Worm (Caenorhabditis elegans) whole organism, young adult: ENCODE data around the gene F48G7.4.

Experiments
- B0019.2 ChIP-seq: fragments of 200-800 bp; sonication (Bioruptor generic); conservative IDR thresholded peaks from 2 replicates; pipeline ENCODE4 v1.3.6; 2022; ENCODE audit warnings: missing genetic modification reagents, missing genetic modification characterization, missing compliant biosample characterization
- B0035.1 ChIP-seq: sonication (generic microtip); optimal IDR thresholded peaks from 2 replicates; lab custom pipeline; 2016; ENCODE audit warnings: missing genetic modification characterization, mild to moderate bottlenecking, missing compliant biosample characterization, missing genotype, missing genetic modification reagents
- B0261.1 ChIP-seq: sonication (generic microtip); optimal IDR thresholded peaks from 2 replicates; lab custom pipeline; 2016; ENCODE audit warnings: mild to moderate bottlenecking, missing genetic modification characterization, moderate library complexity, missing compliant biosample characterization
- B0336.3 ChIP-seq: fragments of 200-800 bp; sonication (Bioruptor generic); IDR thresholded peaks from 2 replicates; pipeline ENCODE4 v1.3.6; 2022; ENCODE audit warnings: missing genetic modification characterization, missing compliant biosample characterization
- C17E4.6 ChIP-seq: fragments of 200-800 bp; sonication (Bioruptor generic); IDR thresholded peaks from 2 replicates; pipeline ENCODE4 v1.3.6; 2022; ENCODE audit warnings: missing genetic modification reagents, missing genetic modification characterization, missing compliant biosample characterization
- D2030.7 ChIP-seq: fragments of 200-800 bp; sonication (Bioruptor generic); IDR thresholded peaks from 2 replicates; pipeline ENCODE4 v1.3.6; 2022; ENCODE audit warnings: missing genetic modification reagents, missing genetic modification characterization, missing compliant biosample characterization
- F37B4.10 ChIP-seq: fragments of 200-800 bp; sonication (Bioruptor generic); IDR thresholded peaks from 2 replicates; pipeline ENCODE4 v1.3.6; 2022; ENCODE audit warnings: missing genetic modification characterization, missing compliant biosample characterization
- K11D2.4 ChIP-seq: fragments of 200-800 bp; sonication (Bioruptor generic); IDR thresholded peaks from 2 replicates; pipeline ENCODE4 v1.3.6; 2022; ENCODE audit warnings: missing genetic modification reagents, missing genetic modification characterization, missing compliant biosample characterization
- K12H6.12 ChIP-seq: fragments of 200-800 bp; sonication (Bioruptor generic); optimal IDR thresholded peaks from 2 replicates; lab custom pipeline; 2018; ENCODE audit warnings: mild to moderate bottlenecking, missing genetic modification characterization, missing compliant biosample characterization
- T26A5.8 ChIP-seq: sonication (generic microtip); optimal IDR thresholded peaks from 2 replicates; lab custom pipeline; 2016; ENCODE audit warnings: missing genetic modification characterization, missing compliant biosample characterization
- Y53F4B.3 ChIP-seq: fragments of 200-800 bp; sonication (Bioruptor generic); IDR thresholded peaks from 2 replicates; pipeline ENCODE4 v1.3.6; 2022; ENCODE audit warnings: missing genetic modification reagents, missing genetic modification characterization, missing compliant biosample characterization
- Y53G8AR.9 ChIP-seq: fragments of 200-800 bp; sonication (Bioruptor generic); conservative IDR thresholded peaks from 2 replicates; pipeline ENCODE4 v1.3.6; 2022; ENCODE audit warnings: missing genetic modification reagents, missing genetic modification characterization, missing compliant biosample characterization
- ama-1 ChIP-seq, 3 experiments: fragments of 150-350 bp in 1 of 3; sonication (generic microtip) in 2 of 3; optimal IDR thresholded peaks; 2 replicates each; lab custom pipeline; 2014 to 2018; ENCODE audit warnings: missing biosample characterization in 2 of 3, missing genetic modification characterization in 2 of 3, missing genetic modification reagents in 2 of 3
- atf-7 ChIP-seq: sonication (generic microtip); optimal IDR thresholded peaks from 2 replicates; lab custom pipeline; 2017; ENCODE audit warnings: mild to moderate bottlenecking, missing genetic modification characterization, missing compliant biosample characterization
- attf-5 ChIP-seq: fragments of 200-800 bp; sonication (Bioruptor generic); optimal IDR thresholded peaks from 2 replicates; lab custom pipeline; 2018; ENCODE audit warnings: mild to moderate bottlenecking, missing genetic modification characterization, missing compliant biosample characterization
- ccch-3 ChIP-seq: fragments of 200-800 bp; sonication (Bioruptor generic); optimal IDR thresholded peaks from 2 replicates; lab custom pipeline; 2018; ENCODE audit warnings: mild to moderate bottlenecking, missing genetic modification characterization, missing compliant biosample characterization
- ceh-100 ChIP-seq: fragments of 200-800 bp; sonication (Bioruptor generic); IDR thresholded peaks from 2 replicates; pipeline ENCODE4 v1.3.6; 2022; ENCODE audit warnings: missing genetic modification reagents, missing genetic modification characterization, missing compliant biosample characterization
- ceh-27 ChIP-seq: fragments of 200-800 bp; sonication (Bioruptor generic); optimal IDR thresholded peaks from 2 replicates; lab custom pipeline; 2018; ENCODE audit warnings: mild to moderate bottlenecking, missing genetic modification characterization, moderate library complexity, missing compliant biosample characterization
- ceh-40 ChIP-seq: fragments of 200-800 bp; sonication (Bioruptor generic); IDR thresholded peaks from 2 replicates; pipeline ENCODE4 v1.3.6; 2022; ENCODE audit warnings: missing genetic modification characterization, missing compliant biosample characterization
- ceh-58 ChIP-seq: fragments of 200-800 bp; sonication (Bioruptor generic); IDR thresholded peaks from 2 replicates; pipeline ENCODE4 v1.3.6; 2022; ENCODE audit warnings: missing genetic modification characterization, missing compliant biosample characterization
- dpff-1 ChIP-seq: sonication (generic microtip); optimal IDR thresholded peaks from 2 replicates; lab custom pipeline; 2017; ENCODE audit warnings: mild to moderate bottlenecking, missing genetic modification characterization, missing compliant biosample characterization
- hlh-12 ChIP-seq: sonication (generic microtip); optimal IDR thresholded peaks from 2 replicates; lab custom pipeline; 2016; ENCODE audit warnings: missing genetic modification characterization, missing compliant biosample characterization
- hlh-26 ChIP-seq: fragments of 200-800 bp; sonication (Bioruptor generic); conservative IDR thresholded peaks from 2 replicates; pipeline ENCODE4 v1.3.6; 2022; ENCODE audit warnings: missing genetic modification reagents, missing genetic modification characterization, missing compliant biosample characterization
- hrde-1 ChIP-seq: sonication (generic microtip); optimal IDR thresholded peaks from 2 replicates; lab custom pipeline; 2016; ENCODE audit warnings: missing genetic modification characterization, mild to moderate bottlenecking, missing compliant biosample characterization, moderate library complexity, missing genotype, missing genetic modification reagents, borderline replicate concordance
- hsf-1 ChIP-seq: fragments of 200-800 bp; sonication (Bioruptor generic); IDR thresholded peaks from 2 replicates; pipeline ENCODE4 v1.3.6; 2022; ENCODE audit warnings: missing genetic modification reagents, missing genetic modification characterization, missing compliant biosample characterization
- lin-40 ChIP-seq: sonication (generic microtip); optimal IDR thresholded peaks from 2 replicates; lab custom pipeline; 2016; ENCODE audit warnings: missing genetic modification characterization, mild to moderate bottlenecking, missing compliant biosample characterization, missing genotype, missing genetic modification reagents
- madf-10 ChIP-seq: sonication (generic microtip); optimal IDR thresholded peaks from 2 replicates; lab custom pipeline; 2016; ENCODE audit warnings: mild to moderate bottlenecking, missing genetic modification characterization, missing compliant biosample characterization
- madf-8 ChIP-seq: fragments of 200-800 bp; sonication (Bioruptor generic); conservative IDR thresholded peaks from 2 replicates; pipeline ENCODE4 v1.3.6; 2022; ENCODE audit warnings: missing genetic modification reagents, missing genetic modification characterization, missing compliant biosample characterization
- mes-4 ChIP-seq: sonication (generic microtip); optimal IDR thresholded peaks from 2 replicates; lab custom pipeline; 2016; ENCODE audit warnings: missing genotype, missing genetic modification characterization, missing compliant biosample characterization
- mxl-1 ChIP-seq: sonication (generic microtip); optimal IDR thresholded peaks from 2 replicates; lab custom pipeline; 2016; ENCODE audit warnings: missing genetic modification characterization, missing compliant biosample characterization
- nhr-27 ChIP-seq: fragments of 200-800 bp; sonication (Bioruptor generic); optimal IDR thresholded peaks from 2 replicates; lab custom pipeline; 2018; ENCODE audit warnings: mild to moderate bottlenecking, missing genetic modification characterization, moderate library complexity, missing compliant biosample characterization
- repo-1 ChIP-seq: sonication (generic microtip); optimal IDR thresholded peaks from 2 replicates; lab custom pipeline; 2017; ENCODE audit warnings: mild to moderate bottlenecking, missing genetic modification characterization, missing compliant biosample characterization
- sea-2 ChIP-seq: fragments of 200-800 bp; sonication (Bioruptor generic); IDR thresholded peaks from 2 replicates; pipeline ENCODE4 v1.3.6; 2022; ENCODE audit warnings: missing genetic modification characterization, missing compliant biosample characterization
- snpc-1.1 ChIP-seq: sonication (generic microtip); optimal IDR thresholded peaks from 2 replicates; lab custom pipeline; 2017; ENCODE audit warnings: missing genetic modification characterization, mild to moderate bottlenecking, missing compliant biosample characterization, antibody characterized with exemption, moderate library complexity, missing genotype, missing genetic modification reagents; ENCODE audit not compliant: insufficient read depth
- sptf-2 ChIP-seq: fragments of 200-800 bp; sonication (Bioruptor generic); optimal IDR thresholded peaks from 2 replicates; lab custom pipeline; 2018; ENCODE audit warnings: mild to moderate bottlenecking, missing genetic modification characterization, missing compliant biosample characterization
- zim-3 ChIP-seq: sonication (generic microtip); optimal IDR thresholded peaks from 2 replicates; lab custom pipeline; 2017; ENCODE audit warnings: mild to moderate bottlenecking, missing genetic modification characterization, moderate library complexity, missing compliant biosample characterization
- ztf-3 ChIP-seq: fragments of 200-800 bp; sonication (Bioruptor generic); optimal IDR thresholded peaks from 2 replicates; lab custom pipeline; 2018; ENCODE audit warnings: mild to moderate bottlenecking, missing genetic modification characterization, missing compliant biosample characterization
- ztf-6 ChIP-seq: fragments of 200-800 bp; sonication (Bioruptor generic); IDR thresholded peaks from 2 replicates; pipeline ENCODE4 v1.3.6; 2022; ENCODE audit warnings: missing genetic modification reagents, missing genetic modification characterization, missing compliant biosample characterization

The F48G7.4 gene

DNA sequence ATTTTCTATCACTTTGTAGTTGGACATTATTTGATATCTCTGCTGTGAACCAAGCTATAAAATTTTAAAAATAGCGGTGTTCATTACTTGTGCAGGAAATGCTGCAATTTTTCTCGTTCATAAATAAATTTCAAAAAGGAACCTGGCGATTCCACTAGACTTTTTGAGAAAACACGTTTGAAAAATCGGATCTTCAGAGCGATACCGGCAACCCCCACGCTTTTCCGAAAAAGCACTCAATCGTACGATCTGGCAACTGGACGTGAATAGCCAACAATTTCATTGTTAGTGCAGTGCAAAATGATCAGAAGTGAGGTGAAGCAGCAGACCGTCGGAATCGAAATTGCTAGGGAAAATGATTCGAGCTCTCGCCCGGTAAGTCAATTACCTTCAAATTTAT, 37.6 kb upstream of the F48G7.4 start, which contains the start of gene nstp-7:
Gene nstp-7 (plus strand): TSS at position 301 of the 400 bp plus-strand sequence.
- TF ChIP-seq sptf-2 (GFP tag; lab: Kevin White, UChicago) (no peak), ceh-40 (GFP tag; lab: Robert Waterston, UW) (no peak), T26A5.8 (tag; lab: Kevin White, UChicago) (no peak), mes-4 (tag; lab: Kevin White, UChicago) (no peak), F37B4.10 (no peak), ztf-6 (GFP tag; lab: Robert Waterston, UW) (no peak), ceh-58 (GFP tag; lab: Robert Waterston, UW) (no peak), C17E4.6 (no peak), hlh-12 (tag; lab: Kevin White, UChicago) (no peak)

DNA sequence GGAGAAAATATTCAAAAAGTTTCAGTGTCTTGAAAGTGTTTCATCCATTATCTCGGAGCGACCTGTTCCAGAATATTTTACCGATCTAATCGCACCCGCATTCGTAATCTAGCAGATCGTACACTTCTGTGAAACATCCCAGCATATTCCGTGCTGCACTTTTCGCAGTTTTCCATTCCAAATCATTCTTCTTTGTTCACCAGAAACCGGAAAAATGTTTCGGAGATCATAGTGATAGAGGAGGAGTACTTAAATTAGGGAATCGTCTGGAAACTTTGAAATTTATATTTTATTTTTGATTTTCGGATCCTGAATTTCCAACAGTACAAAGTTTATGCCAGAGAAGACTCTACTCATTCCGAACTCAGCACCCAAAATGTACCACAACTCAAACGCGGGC, 33.8 kb upstream of the F48G7.4 start, which contains the start of gene K06H6.2:
Gene K06H6.2 (plus strand): TSS at position 301 of the 400 bp plus-strand sequence.
- TF ChIP-seq hsf-1 (GFP tag; lab: Robert Waterston, UW) = no peak
- TF ChIP-seq K12H6.12 (tag; lab: Kevin White, UChicago) = no peak

DNA sequence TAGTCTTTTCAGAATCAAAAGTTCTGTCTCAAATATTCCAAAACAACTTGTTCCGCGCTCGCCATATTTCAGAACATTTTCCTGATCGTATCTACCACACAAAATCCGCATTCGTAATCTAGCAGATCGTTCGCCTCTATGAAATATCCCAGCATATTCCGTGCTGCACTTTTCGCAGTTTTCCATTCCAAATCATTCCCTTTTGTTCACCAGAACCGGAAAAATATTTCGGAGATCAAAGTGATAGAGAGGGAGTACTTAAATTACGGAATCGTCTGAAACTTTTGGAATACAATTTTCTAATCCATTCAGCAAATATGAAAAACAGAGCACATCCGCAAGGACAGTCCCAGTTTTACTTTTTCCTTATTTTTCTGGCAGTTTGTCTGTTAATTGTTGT, 31.4 kb upstream of the F48G7.4 start, which contains the start of gene K06H6.1:
Gene K06H6.1 (plus strand): TSS at position 301 of the 400 bp plus-strand sequence.
- no peak for TF ChIP-seq B0035.1 (tag; lab: Kevin White, UChicago)
- no peak for TF ChIP-seq hsf-1 (GFP tag; lab: Robert Waterston, UW)
- no peak for TF ChIP-seq madf-8 (GFP tag; lab: Robert Waterston, UW)
- no peak for TF ChIP-seq lin-40 (tag; lab: Kevin White, UChicago)
- no peak for TF ChIP-seq mxl-1 (tag; lab: Kevin White, UChicago)
- TF ChIP-seq ceh-100 (GFP tag; lab: Robert Waterston, UW) = no peak
- no peak for TF ChIP-seq zim-3
- TF ChIP-seq B0019.2 (GFP tag; lab: Robert Waterston, UW) = no peak
- TF ChIP-seq F37B4.10 = no peak

DNA sequence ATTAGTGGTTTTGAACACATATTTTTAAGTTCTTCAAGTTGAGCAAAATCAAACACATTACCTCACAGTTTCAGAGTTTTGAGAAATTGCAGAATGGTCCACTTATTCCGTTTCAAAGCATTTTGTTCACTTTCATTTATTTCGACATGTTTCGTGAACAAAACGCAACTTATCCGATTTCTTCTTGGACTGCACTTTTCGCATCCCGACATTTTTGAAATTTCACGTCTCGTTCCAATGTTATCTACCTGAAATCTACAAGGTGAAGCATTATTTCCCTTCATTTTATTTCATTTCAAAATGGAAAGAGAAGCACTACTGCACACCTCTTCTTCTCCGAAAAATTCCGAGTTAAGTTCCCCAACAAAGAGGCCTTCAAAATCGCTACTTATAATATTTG, 29.1 kb upstream of the F48G7.4 start, which contains the start of gene ZK488.6:
Gene ZK488.6 (plus strand): TSS at position 301 of the 400 bp plus-strand sequence.
- TF ChIP-seq madf-10 (tag; lab: Kevin White, UChicago) (no peak), dpff-1 (tag; lab: Kevin White, UChicago) (no peak), B0336.3 (no peak)

DNA sequence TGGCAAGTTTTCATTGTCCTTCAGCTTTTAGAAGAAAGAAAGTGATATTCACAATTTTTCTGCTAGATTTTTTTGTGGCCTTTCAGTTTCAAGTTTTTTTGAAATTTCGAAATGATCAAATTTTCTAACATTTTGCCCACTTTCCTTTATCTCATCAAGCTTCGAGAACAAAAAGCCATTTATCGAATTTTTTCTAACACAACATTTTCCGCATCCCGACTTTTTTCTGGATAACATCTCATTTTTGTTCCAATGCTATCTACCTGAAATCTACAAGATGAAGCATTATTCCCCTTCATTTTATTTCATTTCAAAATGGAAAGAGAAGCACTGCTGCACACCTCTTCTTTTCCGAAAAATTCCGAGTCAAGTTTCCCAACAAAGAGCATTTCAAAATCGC, 26.3 kb upstream of the F48G7.4 start, which contains the start of gene ZK488.5:
Gene ZK488.5 (plus strand): TSS at position 301 of the 400 bp plus-strand sequence.
- TF ChIP-seq B0261.1 (tag; lab: Kevin White, UChicago) (no peak), attf-5 (no peak), nhr-27 (no peak), repo-1 (no peak), D2030.7 (GFP tag; lab: Robert Waterston, UW) (no peak), Y53F4B.3 (GFP tag; lab: Robert Waterston, UW) (no peak), hrde-1 (no peak), snpc-1.1 (tag; lab: Kevin White, UChicago) (no peak), K11D2.4 (GFP tag; lab: Robert Waterston, UW) (no peak), mxl-1 (tag; lab: Kevin White, UChicago) (no peak), hlh-26 (no peak), Y53G8AR.9 (GFP tag; lab: Robert Waterston, UW) (no peak), atf-7 (tag; lab: Kevin White, UChicago) (no peak), sea-2 (GFP tag; lab: Robert Waterston, UW) (no peak), F37B4.10 (no peak), ccch-3 (GFP tag; lab: Kevin White, UChicago) (no peak), ama-1 (optimal IDR thresholded peaks at IDR 0.05; lab: Kevin White, UChicago) (no peak), ama-1 (GFP tag; optimal IDR thresholded peaks at IDR 0.05; lab: Kevin White, UChicago) (no peak), ztf-3 (no peak), ceh-27 (GFP tag; lab: Kevin White, UChicago) (no peak)
